Worm (Caenorhabditis elegans) whole organism, late embryonic: ENCODE measurements around the gene sra-26.

Experiments used
- C38D4.7 ChIP-seq: fragments of 200-800 bp; sonication (Bioruptor generic); optimal IDR thresholded peaks from 2 replicates; lab custom pipeline; 2018; ENCODE audit warnings: mild to moderate bottlenecking, missing genetic modification characterization, moderate library complexity, missing compliant biosample characterization
- K09A11.1 ChIP-seq: sonication (generic microtip); optimal IDR thresholded peaks from 2 replicates; lab custom pipeline; 2017; ENCODE audit warnings: antibody characterized with exemption, mild to moderate bottlenecking, missing genetic modification characterization, missing compliant biosample characterization; ENCODE audit not compliant: insufficient read depth
- T23F11.4 ChIP-seq: fragments of 200-800 bp; sonication (Bioruptor generic); optimal IDR thresholded peaks from 2 replicates; lab custom pipeline; 2018; ENCODE audit warnings: mild to moderate bottlenecking, missing genetic modification characterization, missing compliant biosample characterization
- ahr-1 ChIP-seq: sonication (generic microtip); optimal IDR thresholded peaks from 2 replicates; lab custom pipeline; 2016; ENCODE audit warnings: missing genetic modification characterization, missing compliant biosample characterization
- ama-1 ChIP-seq: fragments of 150-350 bp; optimal IDR thresholded peaks from 2 replicates; lab custom pipeline; 2014
- ceh-14 ChIP-seq: sonication (generic microtip); optimal IDR thresholded peaks from 2 replicates; lab custom pipeline; 2016; ENCODE audit warnings: missing genotype, missing genetic modification characterization, missing compliant biosample characterization
- ceh-2 ChIP-seq: sonication (generic microtip); optimal IDR thresholded peaks from 2 replicates; lab custom pipeline; 2016; ENCODE audit warnings: missing genotype, missing genetic modification characterization, missing compliant biosample characterization
- ceh-22 ChIP-seq: sonication (generic microtip); optimal IDR thresholded peaks from 2 replicates; lab custom pipeline; 2017; ENCODE audit warnings: missing biosample characterization, missing genetic modification characterization
- ceh-45 ChIP-seq: fragments of 200-800 bp; sonication (Bioruptor generic); IDR thresholded peaks from 2 replicates; pipeline ENCODE4 v1.3.6; 2022; ENCODE audit warnings: missing genetic modification reagents, missing genetic modification characterization, missing compliant biosample characterization
- elt-4 ChIP-seq: sonication (generic microtip); optimal IDR thresholded peaks from 2 replicates; lab custom pipeline; 2016; ENCODE audit warnings: missing genetic modification characterization, missing compliant biosample characterization
- fax-1 ChIP-seq: sonication (generic microtip); optimal IDR thresholded peaks from 2 replicates; lab custom pipeline; 2016; ENCODE audit warnings: missing genotype, missing genetic modification characterization, missing compliant biosample characterization
- hlh-15 ChIP-seq: sonication (generic microtip); optimal IDR thresholded peaks from 2 replicates; lab custom pipeline; 2016; ENCODE audit warnings: missing genetic modification characterization, missing compliant biosample characterization
- lim-6 ChIP-seq: sonication (generic microtip); optimal IDR thresholded peaks from 2 replicates; lab custom pipeline; 2016; ENCODE audit warnings: missing genetic modification characterization, missing compliant biosample characterization
- lin-11 ChIP-seq: fragments of 200-800 bp; sonication (Bioruptor generic); optimal IDR thresholded peaks from 2 replicates; lab custom pipeline; 2018; ENCODE audit warnings: mild to moderate bottlenecking, missing genetic modification characterization, missing compliant biosample characterization
- madf-2 ChIP-seq: sonication (generic microtip); optimal IDR thresholded peaks from 2 replicates; lab custom pipeline; 2017; ENCODE audit warnings: missing genetic modification characterization, missing compliant biosample characterization
- mec-3 ChIP-seq: sonication (generic microtip); optimal IDR thresholded peaks from 2 replicates; lab custom pipeline; 2016; ENCODE audit warnings: borderline replicate concordance, missing genetic modification characterization, missing compliant biosample characterization
- nfya-1 ChIP-seq: sonication (generic microtip); optimal IDR thresholded peaks from 2 replicates; lab custom pipeline; 2017; ENCODE audit warnings: missing genetic modification characterization, mild to moderate bottlenecking, missing compliant biosample characterization, antibody characterized with exemption, moderate library complexity
- nhr-232 ChIP-seq: sonication (generic microtip); optimal IDR thresholded peaks from 2 replicates; lab custom pipeline; 2016; ENCODE audit warnings: missing genetic modification characterization, missing compliant biosample characterization
- odd-2 ChIP-seq: sonication (generic microtip); optimal IDR thresholded peaks from 2 replicates; lab custom pipeline; 2017; ENCODE audit warnings: antibody characterized with exemption, mild to moderate bottlenecking, missing genetic modification characterization, missing compliant biosample characterization
- pag-3 ChIP-seq: sonication (generic microtip); optimal IDR thresholded peaks from 2 replicates; lab custom pipeline; 2016; ENCODE audit warnings: missing compliant biosample characterization, missing genetic modification characterization, borderline replicate concordance
- pax-1 ChIP-seq: fragments of 150-350 bp; optimal IDR thresholded peaks from 2 replicates; lab custom pipeline; 2014; ENCODE audit warnings: missing biosample characterization, missing genetic modification characterization
- pha-2 ChIP-seq: sonication (generic microtip); optimal IDR thresholded peaks from 2 replicates; lab custom pipeline; 2017; ENCODE audit warnings: mild to moderate bottlenecking, missing genetic modification characterization, missing compliant biosample characterization
- pros-1 ChIP-seq: fragments of 150-350 bp; optimal IDR thresholded peaks from 2 replicates; lab custom pipeline; 2014; ENCODE audit warnings: missing biosample characterization, missing genetic modification reagents, missing genetic modification characterization
- rnt-1 ChIP-seq: sonication (generic microtip); optimal IDR thresholded peaks from 2 replicates; lab custom pipeline; 2016; ENCODE audit warnings: missing genetic modification characterization, missing compliant biosample characterization
- sox-2 ChIP-seq: fragments of 200-800 bp; sonication (Bioruptor generic); IDR thresholded peaks from 2 replicates; pipeline ENCODE4 v1.3.6; 2022; ENCODE audit warnings: missing genetic modification reagents, missing genetic modification characterization, missing compliant biosample characterization
- syd-9 ChIP-seq: sonication (generic microtip); optimal IDR thresholded peaks from 2 replicates; lab custom pipeline; 2016; ENCODE audit warnings: mild to moderate bottlenecking, missing genetic modification characterization, moderate library complexity, missing compliant biosample characterization
- tbx-2 ChIP-seq: sonication (generic microtip); optimal IDR thresholded peaks from 2 replicates; lab custom pipeline; 2016; ENCODE audit warnings: missing genetic modification characterization, missing compliant biosample characterization
- tbx-7 ChIP-seq: sonication (generic microtip); optimal IDR thresholded peaks from 2 replicates; lab custom pipeline; 2016; ENCODE audit warnings: missing genotype, missing genetic modification characterization, missing compliant biosample characterization
- unc-3 ChIP-seq, 2 experiments: fragments of 200-800 bp in 1 of 2; sonication (Bioruptor generic) in 1 of 2; sonication (generic microtip) in 1 of 2; conservative IDR thresholded peaks in 1 of 2; optimal IDR thresholded peaks in 1 of 2; 2 replicates each; pipeline versions ENCODE4 v1.3.6 to Lab custom; 2016 to 2022; ENCODE audit warnings: missing compliant biosample characterization in 2 of 2, missing genetic modification characterization in 2 of 2, missing genetic modification reagents in 1 of 2
- unc-55 ChIP-seq: sonication (generic microtip); optimal IDR thresholded peaks from 2 replicates; lab custom pipeline; 2017; ENCODE audit warnings: missing biosample characterization, missing genetic modification reagents, missing genetic modification characterization
- ztf-16 ChIP-seq: sonication (generic microtip); optimal IDR thresholded peaks from 2 replicates; lab custom pipeline; 2017; ENCODE audit warnings: missing genetic modification characterization, missing compliant biosample characterization

The sra-26 gene

DNA sequence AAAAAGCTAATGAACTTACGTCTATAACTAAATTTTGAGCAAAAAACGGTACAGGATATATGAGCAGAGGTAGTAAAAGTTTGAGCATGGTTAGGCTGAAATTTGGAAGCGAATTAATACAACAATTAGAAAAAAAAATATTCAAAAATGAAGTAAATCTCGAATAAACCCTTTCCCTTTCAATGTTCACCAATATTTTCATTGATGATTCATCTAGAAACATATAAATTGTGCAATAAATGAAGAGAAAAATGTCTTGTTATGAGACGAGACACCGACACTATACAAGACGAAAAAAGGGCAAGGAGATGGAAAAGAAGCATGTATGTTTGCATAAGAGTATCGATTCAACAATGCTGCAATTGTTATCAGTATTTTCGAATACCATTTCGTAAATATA lies 26.3 kb downstream of the sra-26 start, which contains the start of gene F54H5.14:
Gene F54H5.14, minus strand, starts transcription at position 101 of the 400 bp plus-strand sequence.
- TF ChIP-seq T23F11.4 (GFP tag; lab: Kevin White, UChicago): no peak
- no peak for TF ChIP-seq ceh-14 (tag; lab: Kevin White, UChicago)
- TF ChIP-seq odd-2 (tag; lab: Kevin White, UChicago): no peak
- TF ChIP-seq hlh-15 (tag; lab: Kevin White, UChicago): no peak
- TF ChIP-seq fax-1 (tag; lab: Kevin White, UChicago): no peak
- TF ChIP-seq K09A11.1 (tag; lab: Kevin White, UChicago): no peak
- TF ChIP-seq ceh-22 (tag; lab: Kevin White, UChicago): no peak
- TF ChIP-seq ztf-16 (tag; lab: Kevin White, UChicago): no peak
- TF ChIP-seq syd-9: no peak
- no peak for TF ChIP-seq nfya-1
- TF ChIP-seq pros-1 (tag; lab: Kevin White, UChicago): no peak
- TF ChIP-seq C38D4.7 (GFP tag; lab: Kevin White, UChicago): no peak
- TF ChIP-seq lin-11 (tag; lab: Kevin White, UChicago): no peak
- TF ChIP-seq ama-1: no peak
- TF ChIP-seq madf-2 (tag; lab: Kevin White, UChicago): no peak

DNA sequence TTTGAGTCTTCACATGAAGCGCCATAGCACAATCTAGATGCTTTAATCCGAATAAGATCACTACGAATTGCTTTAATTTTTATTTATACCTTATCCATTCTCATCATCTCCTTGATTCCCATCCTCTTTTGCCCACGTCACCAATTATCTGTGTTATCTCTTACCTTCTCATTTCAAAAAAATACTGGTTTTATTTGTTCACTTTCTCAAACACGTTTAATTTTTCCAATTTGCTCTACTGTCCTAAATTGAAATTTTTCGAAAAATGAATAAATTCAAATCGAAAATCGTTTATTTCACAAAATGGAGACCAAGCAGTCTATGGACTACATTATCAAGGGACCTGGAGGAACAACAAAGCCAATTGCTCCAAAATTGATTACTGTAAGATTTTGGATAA lies 29.7 kb downstream of the sra-26 start, which contains the start of gene F54H5.3:
Gene F54H5.3, plus strand, starts transcription at position 301 of the 400 bp plus-strand sequence.
- TF ChIP-seq ceh-22 (tag; lab: Kevin White, UChicago) (no peak), ceh-45 (GFP tag; lab: Robert Waterston, UW) (no peak), pax-1 (tag; lab: Kevin White, UChicago) (no peak), pha-2 (tag; lab: Kevin White, UChicago) (no peak), nhr-232 (tag; lab: Kevin White, UChicago) (no peak), ceh-2 (tag; lab: Kevin White, UChicago) (no peak), ahr-1 (no peak), tbx-2 (no peak), mec-3 (tag; lab: Kevin White, UChicago) (no peak), unc-3 (GFP tag; conservative IDR thresholded peaks at IDR 0.05; lab: Robert Waterston, UW) (no peak), unc-3 (tag; optimal IDR thresholded peaks at IDR 0.05; lab: Kevin White, UChicago) (no peak), lin-11 (tag; lab: Kevin White, UChicago) (no peak), rnt-1 (tag; lab: Kevin White, UChicago) (no peak), pag-3 (tag; lab: Kevin White, UChicago) (no peak)

DNA sequence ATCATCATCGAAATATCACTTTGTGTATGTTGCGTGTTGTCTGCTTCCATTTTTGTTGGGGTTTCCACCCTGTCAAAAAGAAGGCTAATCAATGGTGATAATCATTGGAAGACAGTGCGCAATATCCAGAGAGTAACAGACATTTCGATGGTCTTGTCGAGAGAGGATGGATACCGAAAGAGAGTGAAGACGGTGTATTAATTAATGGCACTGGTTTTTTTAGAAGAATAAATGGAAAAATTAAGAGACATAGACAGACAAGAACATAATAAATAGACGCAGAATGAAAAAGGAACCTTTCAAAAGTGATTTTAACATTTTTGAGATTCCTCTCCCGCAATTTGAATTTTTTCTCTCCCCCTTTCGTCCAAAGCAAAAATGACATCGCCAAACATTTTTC lies 32.6 kb downstream of the sra-26 start:
- no peak for TF ChIP-seq pros-1 (tag; lab: Kevin White, UChicago)
- TF ChIP-seq lim-6 (tag; lab: Kevin White, UChicago): no peak
- no peak for TF ChIP-seq elt-4
- TF ChIP-seq ceh-45 (GFP tag; lab: Robert Waterston, UW): no peak
- no peak for TF ChIP-seq mec-3 (tag; lab: Kevin White, UChicago)
- no peak for TF ChIP-seq nhr-232 (tag; lab: Kevin White, UChicago)
- no peak for TF ChIP-seq pag-3 (tag; lab: Kevin White, UChicago)
- no peak for TF ChIP-seq odd-2 (tag; lab: Kevin White, UChicago)
- no peak for TF ChIP-seq sox-2 (GFP tag; lab: Robert Waterston, UW)
- TF ChIP-seq unc-55 (GFP tag; lab: Kevin White, UChicago): no peak

DNA sequence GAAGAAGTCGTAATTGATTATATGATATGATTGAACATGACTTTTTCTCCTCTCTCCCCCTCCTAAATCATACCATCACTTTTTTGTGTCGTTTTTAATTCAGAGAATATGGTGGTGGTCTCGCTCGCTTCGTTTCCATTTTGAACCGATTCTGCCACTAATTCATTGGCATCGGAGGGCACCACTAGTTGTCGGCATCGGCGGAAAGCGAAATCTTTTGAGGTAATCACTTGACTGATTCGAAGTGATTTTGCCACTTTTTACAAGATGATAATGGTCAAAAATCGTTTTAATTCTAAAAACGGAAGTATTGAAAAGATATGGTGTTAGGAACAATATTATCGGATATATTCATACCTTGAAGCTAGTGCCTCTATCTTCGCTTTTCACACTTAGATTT lies 34.8 kb downstream of the sra-26 start, which contains the start of gene klf-3:
Gene klf-3, plus strand, starts transcription at position 109 of the 400 bp plus-strand sequence.
- TF ChIP-seq odd-2 (tag; lab: Kevin White, UChicago): no peak

DNA sequence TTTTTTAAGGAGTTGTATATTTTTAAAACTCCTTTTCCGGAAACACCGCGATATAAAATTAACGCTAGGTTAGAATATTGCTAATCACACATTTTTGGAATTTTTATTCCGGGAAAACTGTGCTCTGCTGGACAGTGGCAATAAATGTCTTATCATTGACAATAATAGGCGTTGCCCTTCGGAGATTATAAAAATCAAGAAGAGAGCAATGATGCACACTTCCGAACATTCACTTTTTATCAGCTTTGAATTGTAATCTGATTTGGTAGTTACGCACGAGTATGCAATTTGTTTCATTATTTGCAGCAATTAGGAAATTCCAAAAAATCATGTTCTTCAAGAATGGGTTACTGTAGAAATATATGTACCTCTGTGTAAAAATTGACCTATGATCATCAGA lies 35.5 kb downstream of the sra-26 start:
- TF ChIP-seq tbx-7: no peak
